Worm (Caenorhabditis elegans) whole organism, L4 larva: Measurements from ENCODE around the gene K02F6.3.

Source experiments
- Y105C5A.15 ChIP-seq: fragments of 200-800 bp; sonication (Bioruptor generic); IDR thresholded peaks from 2 replicates; pipeline ENCODE4 v1.3.6; 2022; ENCODE audit warnings: missing genetic modification characterization, missing compliant biosample characterization
- Y48G9A.11 ChIP-seq: fragments of 200-800 bp; sonication (Bioruptor generic); IDR thresholded peaks from 2 replicates; pipeline ENCODE4 v1.3.6; 2022; ENCODE audit warnings: missing genetic modification reagents, missing genetic modification characterization, missing compliant biosample characterization
- ama-1 ChIP-seq: fragments of 150-350 bp; optimal IDR thresholded peaks from 2 replicates; lab custom pipeline; 2014; ENCODE audit warnings: inconsistent platforms, mixed read lengths
- daf-12 ChIP-seq: fragments of 150-350 bp; optimal IDR thresholded peaks from 2 replicates; lab custom pipeline; 2014; ENCODE audit warnings: missing biosample characterization, missing genetic modification reagents, missing genetic modification characterization
- egl-27 ChIP-seq: sonication (generic microtip); optimal IDR thresholded peaks from 3 replicates; lab custom pipeline; 2017; ENCODE audit warnings: missing biosample characterization, missing genetic modification reagents, missing genetic modification characterization
- lin-1 ChIP-seq: fragments of 200-800 bp; sonication (Bioruptor generic); IDR thresholded peaks from 2 replicates; pipeline ENCODE4 v1.3.6; 2022; ENCODE audit warnings: missing genetic modification reagents, missing genetic modification characterization, missing compliant biosample characterization
- madf-5 ChIP-seq, 2 experiments: fragments of 200-800 bp; sonication (Bioruptor generic); IDR thresholded peaks; 2 replicates each; pipeline ENCODE4 v1.3.6; 2022; ENCODE audit warnings: missing compliant biosample characterization in 2 of 2, missing genetic modification characterization in 2 of 2
- nhr-77 ChIP-seq: fragments of 150-350 bp; optimal IDR thresholded peaks from 2 replicates; lab custom pipeline; 2014; ENCODE audit warnings: missing biosample characterization, missing genetic modification characterization
- pha-4 ChIP-seq, 2 experiments: fragments of 150-350 bp in 1 of 2; fragments of 200-800 bp in 1 of 2; sonication (Bioruptor generic) in 1 of 2; IDR thresholded peaks in 1 of 2; optimal IDR thresholded peaks in 1 of 2; 2 replicates each; pipeline versions ENCODE4 v1.3.6 to Lab custom; 2014 to 2022; ENCODE audit warnings: missing genetic modification characterization in 2 of 2, missing genetic modification reagents in 2 of 2, missing biosample characterization in 1 of 2, missing compliant biosample characterization in 1 of 2
- tag-97 ChIP-seq: fragments of 200-800 bp; sonication (Bioruptor generic); IDR thresholded peaks from 2 replicates; pipeline ENCODE4 v1.3.6; 2022; ENCODE audit warnings: missing genetic modification characterization, missing compliant biosample characterization
- unc-130 ChIP-seq: sonication (generic microtip); optimal IDR thresholded peaks from 2 replicates; lab custom pipeline; 2016; ENCODE audit warnings: missing genetic modification reagents, missing genetic modification characterization, missing compliant biosample characterization
- unc-62 ChIP-seq, 3 experiments: fragments of 150-350 bp in 1 of 3; sonication (generic microtip); optimal IDR thresholded peaks in 2 of 3; peaks in 1 of 3; 1 replicate in 1 of 3; 2 replicates in 2 of 3; lab custom pipeline; 2014 to 2017; ENCODE audit warnings: missing biosample characterization in 3 of 3, missing genetic modification characterization in 3 of 3, missing genetic modification reagents in 3 of 3, missing genotype in 1 of 3
- vab-7 ChIP-seq: fragments of 200-800 bp; sonication (Bioruptor generic); IDR thresholded peaks from 2 replicates; pipeline ENCODE4 v1.3.6; 2022; ENCODE audit warnings: missing genetic modification reagents, missing genetic modification characterization, missing compliant biosample characterization
- zip-11 ChIP-seq: fragments of 200-800 bp; sonication (Bioruptor generic); IDR thresholded peaks from 2 replicates; pipeline ENCODE4 v1.3.6; 2022; ENCODE audit warnings: missing genetic modification characterization, missing compliant biosample characterization

DNA sequence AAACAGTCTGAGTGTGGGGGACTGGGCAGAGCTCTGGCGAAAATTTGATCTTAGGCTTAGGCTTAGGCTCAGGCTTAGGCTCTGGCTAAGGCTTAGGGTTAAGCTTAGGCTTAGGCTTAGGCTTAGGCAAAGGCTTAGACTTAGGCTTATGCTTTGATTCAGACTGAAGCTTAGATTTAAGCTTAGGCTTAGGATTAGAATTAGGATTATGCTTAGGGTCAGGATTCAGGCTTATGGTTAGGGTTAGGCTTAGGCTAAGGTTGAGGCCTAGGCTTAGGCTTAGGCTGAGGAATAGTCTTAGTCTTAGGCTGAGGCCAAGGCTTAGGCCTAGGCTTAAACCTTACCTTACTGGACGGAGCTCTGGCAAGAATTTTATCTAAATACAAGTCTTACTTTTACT is 19.1 kb upstream of the K02F6.3 start:
- no peak for TF ChIP-seq pha-4 (GFP tag; IDR thresholded peaks at IDR 0.05; lab: Robert Waterston, UW)
- no peak for TF ChIP-seq pha-4 (tag; optimal IDR thresholded peaks at IDR 0.05; lab: Kevin White, UChicago)
- no peak for TF ChIP-seq lin-1 (GFP tag; lab: Robert Waterston, UW)
- no peak for TF ChIP-seq madf-5 (GFP tag; IDR thresholded peaks at IDR 0.05; lab: Robert Waterston, UW)
- TF ChIP-seq tag-97 (GFP tag; lab: Robert Waterston, UW), result no peak
- TF ChIP-seq Y48G9A.11 (GFP tag; lab: Robert Waterston, UW), result no peak
- no peak for TF ChIP-seq unc-130 (GFP tag; lab: Kevin White, UChicago)
- TF ChIP-seq unc-62 (GFP tag; optimal IDR thresholded peaks at IDR 0.05 in 1 of 2; lab: Kevin White, UChicago), result no peak
- no peak for TF ChIP-seq unc-62 (tag; optimal IDR thresholded peaks at IDR 0.05; lab: Kevin White, UChicago)
- no peak for TF ChIP-seq nhr-77
- TF ChIP-seq vab-7 (GFP tag; lab: Robert Waterston, UW), result no peak
- TF ChIP-seq zip-11, result no peak
- no peak for TF ChIP-seq Y105C5A.15 (GFP tag; lab: Robert Waterston, UW)
- TF ChIP-seq egl-27 (tag; lab: Kevin White, UChicago), result no peak
- TF ChIP-seq daf-12 (tag; lab: Kevin White, UChicago), result no peak
- no peak for TF ChIP-seq ama-1 (lab: Kevin White, UChicago)
